Fruit fly (Drosophila melanogaster): Measurements from ENCODE around the gene Spn28F.

Spn28F gene

DNA sequence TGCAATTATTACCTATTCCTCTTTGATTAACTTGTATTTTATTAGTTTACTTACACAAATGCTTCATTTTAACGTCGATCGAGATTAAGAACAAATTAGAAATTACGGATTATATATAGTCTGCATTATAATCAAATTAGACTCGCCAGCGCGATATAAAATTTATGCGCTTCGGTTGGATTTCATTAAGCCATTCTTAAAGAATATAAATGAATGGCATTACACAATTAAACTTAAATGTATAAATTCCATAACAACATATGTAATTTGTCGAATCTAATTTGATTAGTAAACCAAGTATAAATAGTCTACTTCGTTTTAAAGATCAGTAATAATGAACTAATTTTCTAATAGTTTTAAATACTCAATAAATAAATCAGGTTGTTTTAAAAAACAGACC is at the start of gene Spn28F:
Gene Spn28F (minus strand): TSS at position 101 of the 400 bp plus-strand sequence.
- TF ChIP-seq CG11504 (tag; optimal IDR thresholded peaks at IDR 0.05) (no peak), sim (GFP tag; IDR thresholded peaks at IDR 0.05) (no peak), zf30C (GFP tag; optimal IDR thresholded peaks at IDR 0.05) (no peak), btn (GFP tag; optimal IDR thresholded peaks at IDR 0.05) (no peak), Bteb2 (GFP tag; optimal IDR thresholded peaks at IDR 0.05) (no peak)

DNA sequence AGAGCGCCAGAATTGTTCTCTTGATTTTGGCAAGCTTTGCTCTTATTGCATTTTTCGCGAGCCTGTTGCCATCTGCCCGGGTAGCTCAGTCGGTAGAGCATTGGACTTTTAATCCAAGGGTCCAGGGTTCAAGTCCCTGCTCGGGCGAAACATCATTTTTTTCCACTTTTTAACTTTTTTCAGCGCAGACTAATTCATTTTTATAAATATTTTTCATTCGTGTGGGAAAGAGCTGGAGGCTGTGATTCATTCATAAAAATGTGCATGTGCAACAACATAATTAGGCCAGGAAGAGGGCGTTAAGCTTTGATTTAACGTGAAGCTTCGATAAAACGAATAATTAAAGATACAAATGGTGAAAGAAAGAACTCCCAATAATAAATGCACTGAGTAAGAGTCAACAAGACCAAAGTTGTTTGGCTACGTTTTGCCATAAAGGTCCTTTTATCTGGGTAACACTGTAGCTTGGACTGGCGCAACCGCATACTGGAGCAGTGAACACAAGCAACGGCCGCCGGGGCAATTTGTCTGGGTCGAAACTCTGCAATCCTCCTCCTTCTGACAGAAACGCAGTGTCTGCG is 49.1 kb upstream of the Spn28F start:
- TF ChIP-seq B-H1 (GFP tag; IDR thresholded peaks at IDR 0.05) (no peak; the same call in 2 of the 3 replicates), CG14667 (GFP tag; IDR thresholded peaks at IDR 0.05) (no peak), otp (GFP tag; IDR thresholded peaks at IDR 0.05) (no peak), onecut (GFP tag; IDR thresholded peaks at IDR 0.05) (0 out of 2 replicates have a peak, but pooled peaks have one; percentile 39), Adf1 (GFP tag; IDR thresholded peaks at IDR 0.05) (no peak), hth (optimal IDR thresholded peaks at IDR 0.05) (no peak), CG12942 (GFP tag; optimal IDR thresholded peaks at IDR 0.05) (no peak), Atf-2 (GFP tag; optimal IDR thresholded peaks at IDR 0.05) (no peak), Neu2 (GFP tag; optimal IDR thresholded peaks at IDR 0.05; ENCODE audit: borderline replicate concordance) (no peak), ab (GFP tag; optimal IDR thresholded peaks at IDR 0.05) (no peak), Lpt (GFP tag; optimal IDR thresholded peaks at IDR 0.05) (no peak), Bdp1 (GFP tag; optimal IDR thresholded peaks at IDR 0.05) (peak; percentile 67), jing (GFP tag; optimal IDR thresholded peaks at IDR 0.05) (no peak), CG15269 (tag; optimal IDR thresholded peaks at IDR 0.05) (no peak), dmrt99B (tag; optimal IDR thresholded peaks at IDR 0.05) (peak; percentile 39), CG4328 (GFP tag; optimal IDR thresholded peaks at IDR 0.05) (no peak), CG6683 (GFP tag; optimal IDR thresholded peaks at IDR 0.05) (no peak), cato (GFP tag; optimal IDR thresholded peaks at IDR 0.05; ENCODE audit: borderline replicate concordance) (no peak), CG30431 (GFP tag; optimal IDR thresholded peaks at IDR 0.05) (peak; percentile 30), ATbp (GFP tag; optimal IDR thresholded peaks at IDR 0.05) (peak; percentile 21), CG7357 (GFP tag; IDR thresholded peaks at IDR 0.05) (0 out of 3 replicates have a peak, but pooled peaks have one; percentile 23), ssp (GFP tag; IDR thresholded peaks at IDR 0.05) (no peak), en (GFP tag; optimal IDR thresholded peaks at IDR 0.05) (no peak), Bgb (GFP tag; IDR thresholded peaks at IDR 0.05; ENCODE audit: partially characterized antibody) (no peak), CG6791 (GFP tag; IDR thresholded peaks at IDR 0.05; ENCODE audit: partially characterized antibody) (no peak), CG33213 (GFP tag; optimal IDR thresholded peaks at IDR 0.05) (no peak), CG2199 (GFP tag; IDR thresholded peaks at IDR 0.05) (0 out of 3 replicates have a peak, but pooled peaks have one; percentile 62), HmgZ (tag; optimal IDR thresholded peaks at IDR 0.05) (no peak), twi (tag; optimal IDR thresholded peaks at IDR 0.05) (no peak), mirr (GFP tag; optimal IDR thresholded peaks at IDR 0.05) (no peak), CkIIα-i1 (GFP tag; IDR thresholded peaks at IDR 0.05) (no peak), sisA (GFP tag; IDR thresholded peaks at IDR 0.05) (peak; percentile 57; the same call in 1 of the 2 replicates), CG13775 (GFP tag; optimal IDR thresholded peaks at IDR 0.05) (peak; percentile 28), hbn (GFP tag; IDR thresholded peaks at IDR 0.05; ENCODE audit: partially characterized antibody) (no peak), pum (GFP tag; optimal IDR thresholded peaks at IDR 0.05) (no peak), PHDP (tag; optimal IDR thresholded peaks at IDR 0.05) (peak; percentile 8), ERR (GFP tag; optimal IDR thresholded peaks at IDR 0.05) (no peak), mam (GFP tag; optimal IDR thresholded peaks at IDR 0.05) (no peak), Hand (GFP tag; optimal IDR thresholded peaks at IDR 0.05) (no peak), CG11247 (GFP tag; IDR thresholded peaks at IDR 0.05) (no peak), Oli (tag; optimal IDR thresholded peaks at IDR 0.05) (peak; percentile 10), CG12104 (GFP tag; optimal IDR thresholded peaks at IDR 0.05) (no peak), CG18476 (GFP tag; optimal IDR thresholded peaks at IDR 0.05) (no peak), stwl (tag; optimal IDR thresholded peaks at IDR 0.05) (no peak)
